Fruit fly (Drosophila melanogaster) whole organism, embryonic: ENCODE measurements around the gene prt.

Source experiments
- Awh ChIP-seq: fragments of 200-800 bp; sonication (Bioruptor generic); IDR thresholded peaks from 2 replicates; pipeline ENCODE4, ENCODE4 v1.3.6; 2022; ENCODE audit warnings: missing biosample characterization, missing genetic modification characterization
- CG12219 ChIP-seq: fragments of 200-800 bp; sonication (Bioruptor generic); optimal IDR thresholded peaks from 3 replicates; lab custom pipeline; 2018; ENCODE audit warnings: missing biosample characterization, mild to moderate bottlenecking, missing genetic modification characterization
- CG1233 ChIP-seq: fragments of 200-800 bp; sonication (Bioruptor generic); optimal IDR thresholded peaks from 4 replicates; lab custom pipeline; 2018; ENCODE audit warnings: missing biosample characterization, mild to moderate bottlenecking, missing genetic modification characterization
- CG12391 ChIP-seq: fragments of 200-800 bp; sonication (Bioruptor generic); optimal IDR thresholded peaks from 3 replicates; lab custom pipeline; 2018; ENCODE audit warnings: missing biosample characterization, mild to moderate bottlenecking, missing genetic modification characterization, moderate library complexity
- CG12659 ChIP-seq: fragments of 200-800 bp; sonication (Bioruptor generic); optimal IDR thresholded peaks from 3 replicates; lab custom pipeline; 2017; ENCODE audit warnings: mild to moderate bottlenecking, missing biosample characterization, missing genetic modification reagents, missing genetic modification characterization
- CG12942 ChIP-seq: fragments of 200-800 bp; sonication (Bioruptor generic); optimal IDR thresholded peaks from 3 replicates; lab custom pipeline; 2016; ENCODE audit warnings: missing biosample characterization, missing genetic modification characterization
- CG14965 ChIP-seq: fragments of 200-800 bp; sonication (Bioruptor generic); optimal IDR thresholded peaks from 2 replicates; lab custom pipeline; 2016; ENCODE audit warnings: missing biosample characterization, missing genetic modification characterization, borderline replicate concordance
- CG1603 ChIP-seq: fragments of 200-800 bp; sonication (Bioruptor generic); optimal IDR thresholded peaks from 2 replicates; lab custom pipeline; 2019; ENCODE audit warnings: missing biosample characterization, mild to moderate bottlenecking, missing genetic modification characterization, moderate library complexity
- CG1647 ChIP-seq: fragments of 200-800 bp; sonication (Bioruptor generic); optimal IDR thresholded peaks from 3 replicates; lab custom pipeline; 2016; ENCODE audit warnings: missing biosample characterization, missing genetic modification characterization
- CG16813 ChIP-seq: fragments of 200-800 bp; sonication (Bioruptor generic); IDR thresholded peaks from 3 replicates; pipeline ENCODE4 v1.3.6; 2022; ENCODE audit warnings: missing biosample characterization, missing genetic modification characterization; ENCODE audit not compliant: partially characterized antibody
- CG1832 ChIP-seq: fragments of 200-800 bp; sonication (Bioruptor generic); optimal IDR thresholded peaks from 2 replicates; lab custom pipeline; 2017; ENCODE audit warnings: missing biosample characterization, mild to moderate bottlenecking, missing genetic modification characterization, inconsistent platforms
- CG32767 ChIP-seq: fragments of 200-800 bp; sonication (Bioruptor generic); IDR thresholded peaks from 2 replicates; pipeline ENCODE4 v1.3.6; 2022; ENCODE audit warnings: missing biosample characterization, missing genetic modification characterization
- CG3838 ChIP-seq: fragments of 200-800 bp; sonication (Bioruptor generic); optimal IDR thresholded peaks from 3 replicates; lab custom pipeline; 2016; ENCODE audit warnings: missing biosample characterization, missing genetic modification characterization
- CG5180 ChIP-seq: fragments of 200-800 bp; sonication (Bioruptor generic); optimal IDR thresholded peaks from 3 replicates; lab custom pipeline; 2017; ENCODE audit warnings: missing biosample characterization, missing genetic modification characterization, mild to moderate bottlenecking, moderate library complexity, missing genetic modification reagents
- CG5245 ChIP-seq: fragments of 200-800 bp; sonication (Bioruptor generic); optimal IDR thresholded peaks from 3 replicates; lab custom pipeline; 2016; ENCODE audit warnings: missing biosample characterization, missing genetic modification characterization
- CG6791 ChIP-seq: fragments of 200-800 bp; sonication (Bioruptor generic); IDR thresholded peaks from 3 replicates; pipeline ENCODE4 v1.3.6; 2022; ENCODE audit warnings: missing biosample characterization, missing genetic modification characterization; ENCODE audit not compliant: partially characterized antibody
- CG7963 ChIP-seq: fragments of 200-800 bp; sonication (Bioruptor generic); IDR thresholded peaks from 3 replicates; pipeline ENCODE4 v1.3.6; 2022; ENCODE audit warnings: missing biosample characterization, missing genetic modification characterization; ENCODE audit not compliant: partially characterized antibody
- CHES-1-like ChIP-seq: fragments of 200-800 bp; sonication (Bioruptor generic); optimal IDR thresholded peaks from 2 replicates; lab custom pipeline; 2016; ENCODE audit warnings: missing biosample characterization, missing genetic modification characterization
- CTCF ChIP-seq: fragments of 200-800 bp; sonication (Bioruptor generic); optimal IDR thresholded peaks from 2 replicates; lab custom pipeline; 2017; ENCODE audit warnings: missing biosample characterization, mild to moderate bottlenecking, missing genetic modification characterization, moderate library complexity
- Dad ChIP-seq: fragments of 200-800 bp; sonication (Bioruptor generic); optimal IDR thresholded peaks from 3 replicates; lab custom pipeline; 2016; ENCODE audit warnings: missing biosample characterization, missing genetic modification characterization
- Dip3 ChIP-seq: fragments of 200-800 bp; sonication (Bioruptor generic); optimal IDR thresholded peaks from 3 replicates; lab custom pipeline; 2016; ENCODE audit warnings: missing biosample characterization, missing genetic modification characterization
- GATAe ChIP-seq: fragments of 200-800 bp; sonication (Bioruptor generic); conservative IDR thresholded peaks from 2 replicates; pipeline ENCODE4 v1.3.6; 2022; ENCODE audit warnings: missing biosample characterization, missing genetic modification characterization
- H2.0 ChIP-seq: fragments of 200-800 bp; sonication (Bioruptor generic); IDR thresholded peaks from 2 replicates; pipeline ENCODE4 v1.3.6; 2022; ENCODE audit warnings: missing biosample characterization, missing genetic modification characterization
- Lhr ChIP-seq: fragments of 200-800 bp; sonication (Bioruptor generic); optimal IDR thresholded peaks from 3 replicates; lab custom pipeline; 2017; ENCODE audit warnings: mild to moderate bottlenecking, missing biosample characterization, missing genetic modification reagents, missing genetic modification characterization
- MBD-R2 ChIP-seq: fragments of 200-800 bp; sonication (Bioruptor generic); IDR thresholded peaks from 2 replicates; pipeline ENCODE4 v1.3.6; 2022; ENCODE audit warnings: missing biosample characterization, missing genetic modification characterization
- NFAT ChIP-seq: fragments of 200-800 bp; sonication (Bioruptor generic); IDR thresholded peaks from 2 replicates; pipeline ENCODE4 v1.3.6; 2022; ENCODE audit warnings: missing biosample characterization, missing genetic modification characterization
- Neu2 ChIP-seq: fragments of 200-800 bp; sonication (Bioruptor generic); optimal IDR thresholded peaks from 3 replicates; lab custom pipeline; 2016; ENCODE audit warnings: missing biosample characterization, missing genetic modification characterization, borderline replicate concordance
- Opbp ChIP-seq: fragments of 200-800 bp; sonication (Bioruptor generic); IDR thresholded peaks from 3 replicates; pipeline ENCODE4 v1.3.6; 2022; ENCODE audit warnings: missing biosample characterization, missing genetic modification characterization; ENCODE audit not compliant: partially characterized antibody
- Stat92E ChIP-seq, 3 experiments: fragments of >200 bp in 2 of 3; fragments of 200-800 bp in 1 of 3; sonication (Bioruptor generic) in 1 of 3; optimal IDR thresholded peaks; 2 replicates each; lab custom pipeline; 2017 to 2019; ENCODE audit warnings: missing biosample characterization in 3 of 3, missing genetic modification characterization in 3 of 3, mild to moderate bottlenecking in 1 of 3, moderate library complexity in 1 of 3
- Trl ChIP-seq, 3 experiments: fragments of >200 bp in 2 of 3; fragments of 200-800 bp in 1 of 3; sonication (Bioruptor generic) in 1 of 3; optimal IDR thresholded peaks; 2 replicates in 1 of 3; 3 replicates in 2 of 3; lab custom pipeline; 2016 to 2017; ENCODE audit warnings: missing biosample characterization in 1 of 3, missing genetic modification characterization in 1 of 3
- Xbp1 ChIP-seq: fragments of 200-800 bp; sonication (Bioruptor generic); optimal IDR thresholded peaks from 3 replicates; lab custom pipeline; 2016; ENCODE audit warnings: missing biosample characterization, mild to moderate bottlenecking, missing genetic modification characterization
- Xrp1 ChIP-seq: fragments of 200-800 bp; sonication (Bioruptor generic); IDR thresholded peaks from 2 replicates; pipeline ENCODE4 v1.3.6; 2022; ENCODE audit warnings: missing biosample characterization, missing genetic modification characterization
- ase ChIP-seq: fragments of 200-800 bp; sonication (Bioruptor generic); IDR thresholded peaks from 3 replicates; pipeline ENCODE4 v1.3.6; 2022; ENCODE audit warnings: missing biosample characterization, missing genetic modification characterization
- ash1 ChIP-seq: fragments of 200-800 bp; sonication (Bioruptor generic); optimal IDR thresholded peaks from 2 replicates; lab custom pipeline; 2018; ENCODE audit warnings: missing biosample characterization, mild to moderate bottlenecking, missing genetic modification characterization
- chif ChIP-seq, 2 experiments: fragments of 200-800 bp; sonication (Bioruptor generic); optimal IDR thresholded peaks; 3 replicates each; lab custom pipeline; 2016; ENCODE audit warnings: missing biosample characterization in 2 of 2, missing genetic modification characterization in 2 of 2
- chm ChIP-seq: fragments of 200-800 bp; sonication (Bioruptor generic); IDR thresholded peaks from 2 replicates; pipeline ENCODE4 v1.3.6; 2022; ENCODE audit warnings: missing biosample characterization, missing genetic modification characterization
- ci ChIP-seq: fragments of 200-800 bp; sonication (Bioruptor generic); IDR thresholded peaks from 3 replicates; pipeline ENCODE4 v1.3.6; 2022; ENCODE audit warnings: missing biosample characterization, missing genetic modification characterization
- dmrt11E ChIP-seq: fragments of 200-800 bp; sonication (Bioruptor generic); optimal IDR thresholded peaks from 3 replicates; lab custom pipeline; 2018; ENCODE audit warnings: missing biosample characterization, mild to moderate bottlenecking, missing genetic modification characterization, moderate library complexity
- gem ChIP-seq: fragments of 200-800 bp; sonication (Bioruptor generic); optimal IDR thresholded peaks from 2 replicates; lab custom pipeline; 2019; ENCODE audit warnings: missing biosample characterization, mild to moderate bottlenecking, missing genetic modification characterization, moderate library complexity
- ind ChIP-seq: fragments of 200-800 bp; sonication (Bioruptor generic); optimal IDR thresholded peaks from 3 replicates; lab custom pipeline; 2016; ENCODE audit warnings: missing biosample characterization, missing genetic modification characterization
- kay ChIP-seq: fragments of 200-800 bp; sonication (Bioruptor generic); optimal IDR thresholded peaks from 2 replicates; lab custom pipeline; 2016; ENCODE audit warnings: missing biosample characterization, missing genetic modification characterization
- ken ChIP-seq: fragments of 200-800 bp; sonication (Bioruptor generic); IDR thresholded peaks from 3 replicates; pipeline ENCODE4 v1.3.6; 2022; ENCODE audit warnings: missing biosample characterization, missing genetic modification characterization
- nmo ChIP-seq: fragments of 200-800 bp; sonication (Bioruptor generic); optimal IDR thresholded peaks from 2 replicates; lab custom pipeline; 2018; ENCODE audit warnings: missing biosample characterization, mild to moderate bottlenecking, missing genetic modification characterization, moderate library complexity
- odd ChIP-seq: fragments of 200-800 bp; sonication (Bioruptor generic); optimal IDR thresholded peaks from 2 replicates; lab custom pipeline; 2017; ENCODE audit warnings: missing biosample characterization, mild to moderate bottlenecking, missing genetic modification characterization
- org-1 ChIP-seq: fragments of 200-800 bp; sonication (Bioruptor generic); optimal IDR thresholded peaks from 2 replicates; lab custom pipeline; 2017; ENCODE audit warnings: missing biosample characterization, missing genetic modification characterization
- otp ChIP-seq: fragments of 200-800 bp; sonication (Bioruptor generic); IDR thresholded peaks from 3 replicates; pipeline ENCODE4, ENCODE4 v1.3.6; 2022; ENCODE audit warnings: missing biosample characterization, missing genetic modification characterization
- pho ChIP-seq: fragments of 200-800 bp; sonication (Bioruptor generic); optimal IDR thresholded peaks from 2 replicates; lab custom pipeline; 2016; ENCODE audit warnings: missing biosample characterization, missing genetic modification characterization
- pum ChIP-seq: fragments of 200-800 bp; sonication (Bioruptor generic); optimal IDR thresholded peaks from 2 replicates; lab custom pipeline; 2016; ENCODE audit warnings: missing biosample characterization, missing genetic modification characterization
- sug ChIP-seq: fragments of 200-800 bp; optimal IDR thresholded peaks from 2 replicates; lab custom pipeline; 2019; ENCODE audit warnings: missing biosample characterization, mild to moderate bottlenecking, missing genetic modification characterization, moderate library complexity
- usp ChIP-seq: fragments of >200 bp; optimal IDR thresholded peaks from 2 replicates; lab custom pipeline; 2017; ENCODE audit warnings: missing biosample characterization, missing genetic modification characterization
- z ChIP-seq: fragments of 200-800 bp; sonication (Bioruptor generic); IDR thresholded peaks from 3 replicates; pipeline ENCODE4 v1.3.6; 2022; ENCODE audit warnings: missing biosample characterization, missing genetic modification characterization

prt gene

DNA sequence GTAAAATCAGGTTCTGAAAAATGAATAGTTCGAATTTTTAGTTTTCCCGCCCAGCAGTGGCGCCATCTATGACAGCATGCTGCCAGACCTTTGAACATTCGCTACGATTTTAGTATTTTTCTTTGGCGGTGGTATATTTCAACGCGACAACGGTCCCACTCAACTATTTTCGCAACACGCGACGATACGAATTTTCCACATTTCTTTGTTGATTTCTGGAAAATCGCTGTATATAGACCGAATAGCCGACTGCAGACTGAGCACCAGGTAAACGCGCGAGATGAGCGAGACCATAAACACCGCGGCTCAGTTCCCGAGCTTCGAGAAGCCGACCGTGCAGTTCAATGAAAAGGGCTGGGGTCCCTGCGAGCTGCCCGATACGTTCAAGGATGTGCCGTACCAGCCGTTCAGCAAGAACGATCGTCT lies 18.9 kb downstream of the prt start, which contains the start of gene eIF3d1 (continued):
- TF ChIP-seq kay (no peak), Awh (GFP tag; lab: Robert Waterston, UW) (no peak), Neu2 (GFP tag; lab: Kevin White, UChicago) (no peak), CG1647 (no peak), CG5245 (GFP tag; lab: Kevin White, UChicago) (no peak), odd (GFP tag; lab: Kevin White, UChicago) (no peak), Xbp1 (GFP tag; lab: Kevin White, UChicago) (peak; percentile 55), Stat92E (GFP tag; optimal IDR thresholded peaks at IDR 0.05; lab: Kevin White, UChicago) (no peak), H2.0 (GFP tag; lab: Robert Waterston, UW) (no peak), CG7963 (GFP tag; lab: Robert Waterston, UW) (no peak), ash1 (GFP tag; lab: Kevin White, UChicago) (no peak), CG16813 (0 out of 3 replicates have a peak, but pooled peaks have one; percentile 34), CG12391 (tag; lab: Kevin White, UChicago) (peak; percentile 38), nmo (GFP tag; lab: Kevin White, UChicago) (peak; percentile 46), CG12659 (peak; percentile 29), ci (GFP tag; lab: Robert Waterston, UW) (no peak), Xrp1 (no peak), Trl (optimal IDR thresholded peaks at IDR 0.05; lab: Kevin White, UChicago) (no peak), Trl (GFP tag; optimal IDR thresholded peaks at IDR 0.05; lab: Kevin White, UChicago) (peak; percentile 11), chm (GFP tag; lab: Robert Waterston, UW) (0 out of 2 replicates have a peak, but pooled peaks have one; percentile 37), ken (GFP tag; lab: Robert Waterston, UW) (peak; percentile 44; the same call in 1 of the 3 replicates), CG5180 (no peak), ind (GFP tag; lab: Kevin White, UChicago) (peak; percentile 4), Opbp (GFP tag; lab: Robert Waterston, UW) (peak; percentile 41; the same call in 1 of the 3 replicates), usp (no peak), Dad (GFP tag; lab: Kevin White, UChicago) (no peak), org-1 (GFP tag; lab: Kevin White, UChicago) (no peak), CG6791 (GFP tag; lab: Robert Waterston, UW) (peak; percentile 57; the same call in 2 of the 3 replicates), chif (GFP tag; optimal IDR thresholded peaks at IDR 0.05; lab: Kevin White, UChicago) (peak; percentile 12 to 25), NFAT (GFP tag; lab: Robert Waterston, UW) (peak; percentile 48; the same call in 1 of the 2 replicates), CHES-1-like (peak; percentile 64), CG3838 (GFP tag; lab: Kevin White, UChicago) (no peak), otp (no peak), CG1233 (GFP tag; lab: Kevin White, UChicago) (no peak), pho (no peak), gem (tag; lab: Kevin White, UChicago) (no peak), z (no peak), CG1832 (GFP tag; lab: Kevin White, UChicago) (no peak), Lhr (GFP tag; lab: Kevin White, UChicago) (peak; percentile 73), GATAe (GFP tag; lab: Robert Waterston, UW) (no peak), CG32767 (GFP tag; lab: Robert Waterston, UW) (0 out of 2 replicates have a peak, but pooled peaks have one; percentile 17), CTCF (peak; percentile 98), MBD-R2 (GFP tag; lab: Robert Waterston, UW) (peak; percentile 66), sug (no peak), CG14965 (GFP tag; lab: Kevin White, UChicago) (no peak), Dip3 (GFP tag; lab: Kevin White, UChicago) (no peak), dmrt11E (tag; lab: Kevin White, UChicago) (peak; percentile 16), ase (GFP tag; lab: Robert Waterston, UW) (no peak), CG12942 (GFP tag; lab: Kevin White, UChicago) (peak; percentile 3), CG12219 (GFP tag; lab: Kevin White, UChicago) (no peak), pum (GFP tag; lab: Kevin White, UChicago) (peak; percentile 26), CG1603 (no peak)
